Fruit fly (Drosophila melanogaster): Measurements from ENCODE around the gene SP1029.

The SP1029 gene

dm6 chr3R:29214262-29214661 lies 36.0 kb downstream of the SP1029 start (continued):
- peak; percentile 98 for TF ChIP-seq Atf3 (GFP tag; optimal IDR thresholded peaks at IDR 0.05)
- TF ChIP-seq B-H1 (GFP tag; IDR thresholded peaks at IDR 0.05): peak; percentile 99
- TF ChIP-seq CG13287 (GFP tag; IDR thresholded peaks at IDR 0.05; ENCODE audit: partially characterized antibody): peak; percentile 31; the same call in 1 of the 2 replicates
- TF ChIP-seq ttk (GFP tag; IDR thresholded peaks at IDR 0.05): peak; percentile 99
- peak; percentile 96 for TF ChIP-seq CG6272 (GFP tag; IDR thresholded peaks at IDR 0.05)
- peak; percentile 99 for TF ChIP-seq CG34422 (GFP tag; IDR thresholded peaks at IDR 0.05)
- TF ChIP-seq CG14667 (GFP tag; IDR thresholded peaks at IDR 0.05): peak; percentile 98
- TF ChIP-seq Lpt (GFP tag; optimal IDR thresholded peaks at IDR 0.05): no peak
- TF ChIP-seq fd3F (GFP tag; optimal IDR thresholded peaks at IDR 0.05): peak; percentile 98
- TF ChIP-seq CG11695 (GFP tag; IDR thresholded peaks at IDR 0.05): peak; percentile 99
- TF ChIP-seq CG12769 (tag; optimal IDR thresholded peaks at IDR 0.05): peak; percentile 98
- peak; percentile 96 for TF ChIP-seq Ets97D (GFP tag; optimal IDR thresholded peaks at IDR 0.05)
- peak; percentile 98 for TF ChIP-seq jumu (GFP tag; optimal IDR thresholded peaks at IDR 0.05)
- TF ChIP-seq YL-1 (GFP tag; optimal IDR thresholded peaks at IDR 0.05): peak; percentile 99
- TF ChIP-seq CG10431 (GFP tag; optimal IDR thresholded peaks at IDR 0.05): peak; percentile 98
- TF ChIP-seq Sry-β (GFP tag; optimal IDR thresholded peaks at IDR 0.05): peak; percentile 75
- TF ChIP-seq Sox100B (GFP tag; optimal IDR thresholded peaks at IDR 0.05): peak; percentile 98
- TF ChIP-seq Hr51 (GFP tag; optimal IDR thresholded peaks at IDR 0.05): peak; percentile 99
- TF ChIP-seq btn (GFP tag; optimal IDR thresholded peaks at IDR 0.05): peak; percentile 99
- TF ChIP-seq CG13775 (GFP tag; optimal IDR thresholded peaks at IDR 0.05): peak; percentile 99
- peak; percentile 99 for TF ChIP-seq Dek (tag; optimal IDR thresholded peaks at IDR 0.05)
- peak; percentile 99 for TF ChIP-seq sqz (GFP tag; optimal IDR thresholded peaks at IDR 0.05)
- peak; percentile 99 for TF ChIP-seq CG11398 (GFP tag; optimal IDR thresholded peaks at IDR 0.05)
- TF ChIP-seq CG14710 (tag; optimal IDR thresholded peaks at IDR 0.05): peak; percentile 99
- TF ChIP-seq p53 (GFP tag; optimal IDR thresholded peaks at IDR 0.05): peak; percentile 97
- TF ChIP-seq repo (GFP tag; optimal IDR thresholded peaks at IDR 0.05): peak; percentile 99
- peak; percentile 98 for TF ChIP-seq CG1792 (GFP tag; optimal IDR thresholded peaks at IDR 0.05)
- peak; percentile 95 for TF ChIP-seq Bdp1 (GFP tag; optimal IDR thresholded peaks at IDR 0.05)
- peak in 1 of 3 experiments; percentile 99 for TF ChIP-seq Stat92E (GFP tag; optimal IDR thresholded peaks at IDR 0.05)
- TF ChIP-seq Scr (GFP tag; IDR thresholded peaks at IDR 0.05; ENCODE audit: partially characterized antibody): peak; percentile 39
- TF ChIP-seq CG15514 (GFP tag; optimal IDR thresholded peaks at IDR 0.05): peak; percentile 95
- TF ChIP-seq CG34224 (GFP tag; IDR thresholded peaks at IDR 0.05; ENCODE audit: partially characterized antibody): peak; percentile 25; the same call in 1 of the 3 replicates
- peak; percentile 98 for TF ChIP-seq Ravus (GFP tag; IDR thresholded peaks at IDR 0.05)
- peak; percentile 98 for TF ChIP-seq CG4282 (GFP tag; optimal IDR thresholded peaks at IDR 0.05)
- peak; percentile 99 for TF ChIP-seq Awh (GFP tag; IDR thresholded peaks at IDR 0.05)
- TF ChIP-seq CG10543 (GFP tag; optimal IDR thresholded peaks at IDR 0.05): peak; percentile 99
- peak; percentile 99 for TF ChIP-seq CG1233 (GFP tag; optimal IDR thresholded peaks at IDR 0.05)
- peak; percentile 99 for TF ChIP-seq en (GFP tag; optimal IDR thresholded peaks at IDR 0.05)
- TF ChIP-seq gce (GFP tag; IDR thresholded peaks at IDR 0.05): peak; percentile 99
- peak; percentile 98 for TF ChIP-seq CG10267 (tag; optimal IDR thresholded peaks at IDR 0.05)
- TF ChIP-seq lola (GFP tag; optimal IDR thresholded peaks at IDR 0.05): peak in 1 of 3 experiments; percentile 99
- TF ChIP-seq CG14441 (GFP tag; IDR thresholded peaks at IDR 0.05): peak; percentile 99
- TF ChIP-seq Hmx (GFP tag; optimal IDR thresholded peaks at IDR 0.05): peak; percentile 96
- TF ChIP-seq sob (GFP tag; IDR thresholded peaks at IDR 0.05): peak; percentile 99
- peak; percentile 99 for TF ChIP-seq Bteb2 (GFP tag; optimal IDR thresholded peaks at IDR 0.05)
- TF ChIP-seq CG10979 (tag; optimal IDR thresholded peaks at IDR 0.05): peak; percentile 100
- peak; percentile 99 for TF ChIP-seq CG17359 (tag; optimal IDR thresholded peaks at IDR 0.05)
- peak; percentile 96 for TF ChIP-seq luna (GFP tag; optimal IDR thresholded peaks at IDR 0.05)
- TF ChIP-seq Dp (GFP tag; optimal IDR thresholded peaks at IDR 0.05): peak; percentile 46
- peak; percentile 98 for TF ChIP-seq CG6254 (GFP tag; optimal IDR thresholded peaks at IDR 0.05)
